Worm (Caenorhabditis elegans) whole organism, early embryonic: ENCODE measurements around the gene bgal-1.

Experiments
- B0310.2 ChIP-seq: sonication (generic microtip); optimal IDR thresholded peaks from 2 replicates; lab custom pipeline; 2016; ENCODE audit warnings: mild to moderate bottlenecking, missing genetic modification characterization, missing compliant biosample characterization
- aly-1 ChIP-seq: sonication (generic microtip); optimal IDR thresholded peaks from 2 replicates; lab custom pipeline; 2016; ENCODE audit warnings: missing genetic modification characterization, missing compliant biosample characterization
- ama-1 ChIP-seq: fragments of 150-350 bp; optimal IDR thresholded peaks from 2 replicates; lab custom pipeline; 2014
- ceh-13 ChIP-seq: fragments of 200-800 bp; sonication (Bioruptor generic); optimal IDR thresholded peaks from 2 replicates; lab custom pipeline; 2018; ENCODE audit warnings: mild to moderate bottlenecking, missing genetic modification characterization, missing compliant biosample characterization
- flt-1 ChIP-seq: fragments of 200-800 bp; sonication (Bioruptor generic); IDR thresholded peaks from 2 replicates; pipeline ENCODE4 v1.3.6; 2022; ENCODE audit warnings: missing genetic modification characterization, missing compliant biosample characterization
- hmbx-1 ChIP-seq: sonication (generic microtip); optimal IDR thresholded peaks from 2 replicates; lab custom pipeline; 2016; ENCODE audit warnings: mild to moderate bottlenecking, missing genetic modification characterization, missing compliant biosample characterization
- hmg-4 ChIP-seq: fragments of 200-800 bp; sonication (Bioruptor generic); optimal IDR thresholded peaks from 2 replicates; lab custom pipeline; 2018; ENCODE audit warnings: mild to moderate bottlenecking, missing genetic modification characterization, missing compliant biosample characterization
- hnd-1 ChIP-seq: sonication (generic microtip); optimal IDR thresholded peaks from 2 replicates; lab custom pipeline; 2016; ENCODE audit warnings: missing genetic modification characterization, missing compliant biosample characterization
- sea-1 ChIP-seq: fragments of 200-800 bp; sonication (Bioruptor generic); conservative IDR thresholded peaks from 2 replicates; pipeline ENCODE4 v1.3.6; 2022; ENCODE audit warnings: missing genetic modification characterization, missing compliant biosample characterization
- tra-4 ChIP-seq: sonication (generic microtip); optimal IDR thresholded peaks from 2 replicates; lab custom pipeline; 2017; ENCODE audit warnings: missing genetic modification characterization, missing compliant biosample characterization

DNA sequence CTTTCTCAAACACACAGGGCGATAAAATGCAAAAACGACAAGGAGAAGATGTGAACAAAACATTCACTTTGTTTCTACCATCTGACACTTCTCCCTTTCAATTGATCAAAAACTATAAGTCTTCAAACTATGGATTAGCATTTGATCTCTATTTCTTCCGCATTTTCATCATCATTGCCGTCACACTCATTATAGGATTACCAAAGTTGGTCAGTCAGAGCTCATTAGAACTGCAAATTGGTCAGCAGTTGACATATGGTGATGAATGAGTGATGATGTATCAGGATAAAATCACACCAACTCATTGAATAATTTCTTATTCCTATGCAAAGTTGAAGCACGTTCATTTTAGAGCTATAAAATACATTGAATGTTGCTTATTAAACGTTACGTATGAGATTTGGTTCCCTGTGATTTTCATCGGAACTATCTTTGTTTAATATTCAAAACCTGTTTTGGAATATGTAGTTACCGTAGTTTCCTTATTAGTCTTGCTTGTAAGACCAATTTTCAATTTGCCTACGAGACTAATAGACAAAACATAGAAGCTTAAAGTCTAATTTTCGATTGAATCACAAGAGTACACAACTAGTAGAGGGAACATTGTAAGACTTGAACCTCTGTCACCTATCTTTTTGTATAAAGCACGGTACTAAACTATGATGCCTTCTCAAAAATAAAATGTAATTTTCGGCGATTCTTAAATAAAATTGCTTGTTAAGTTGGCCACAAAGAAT is 16.2 kb downstream of the bgal-1 start:
- TF ChIP-seq ama-1 (no peak), ceh-13 (GFP tag; lab: Kevin White, UChicago) (no peak), aly-1 (tag; lab: Kevin White, UChicago) (no peak), B0310.2 (tag; lab: Kevin White, UChicago) (no peak), hnd-1 (tag; lab: Kevin White, UChicago) (no peak), flt-1 (no peak), sea-1 (GFP tag; lab: Robert Waterston, UW) (no peak), tra-4 (tag; lab: Kevin White, UChicago) (no peak), hmbx-1 (tag; lab: Kevin White, UChicago) (no peak), hmg-4 (GFP tag; lab: Kevin White, UChicago) (no peak)
